Worm (Caenorhabditis elegans): ENCODE data around the gene B0281.1.

Gene B0281.1

ce11 chrII:2330462-2330861 lies 17.6 kb downstream of the B0281.1 start (continued):
- TF ChIP-seq mel-28 (tag; optimal IDR thresholded peaks at IDR 0.05; ENCODE audit: borderline replicate concordance) (no peak), nhr-27 (tag; optimal IDR thresholded peaks at IDR 0.05) (no peak), lin-35 (GFP tag; optimal IDR thresholded peaks at IDR 0.05) (no peak), die-1 (tag; optimal IDR thresholded peaks at IDR 0.05) (no peak), rpc-1 (optimal IDR thresholded peaks at IDR 0.05) (peak; percentile 40), rpc-1 (tag; optimal IDR thresholded peaks at IDR 0.05) (no peak), B0336.3 (GFP tag; IDR thresholded peaks at IDR 0.05) (no peak), dox-1 (GFP tag; IDR thresholded peaks at IDR 0.05) (peak; percentile 80), madf-6 (GFP tag; IDR thresholded peaks at IDR 0.05) (peak; percentile 31; the same call in 1 of the 2 replicates), tlf-1 (GFP tag; optimal IDR thresholded peaks at IDR 0.05) (no peak), B0035.1 (tag; optimal IDR thresholded peaks at IDR 0.05) (no peak), unc-130 (GFP tag; optimal IDR thresholded peaks at IDR 0.05) (no peak), aptf-3 (GFP tag; IDR thresholded peaks at IDR 0.05) (no peak), Y56A3A.18 (GFP tag; IDR thresholded peaks at IDR 0.05) (no peak), mcd-1 (GFP tag; IDR thresholded peaks at IDR 0.05) (no peak), F52B5.7 (tag; optimal IDR thresholded peaks at IDR 0.05) (no peak), sea-2 (GFP tag; IDR thresholded peaks at IDR 0.05) (no peak), let-607 (tag; optimal IDR thresholded peaks at IDR 0.05) (no peak), hsf-1 (GFP tag; IDR thresholded peaks at IDR 0.05) (peak; percentile 97), xnd-1 (tag; optimal IDR thresholded peaks at IDR 0.05) (no peak), rec-8 (tag; optimal IDR thresholded peaks at IDR 0.05) (no peak), F22D6.2 (tag; optimal IDR thresholded peaks at IDR 0.05) (no peak), sdz-38 (tag; optimal IDR thresholded peaks at IDR 0.05) (no peak)

ce11 chrII:2332220-2332619 lies 19.4 kb downstream of the B0281.1 start, which contains the start of gene F43C11.8:
Gene F43C11.8 (plus strand): TSS chrII:2332520.
- TF ChIP-seq lin-35 (GFP tag; optimal IDR thresholded peaks at IDR 0.05) (no peak), nhr-80 (tag; optimal IDR thresholded peaks at IDR 0.05) (peak; percentile 6)

- TF ChIP-seq cebp-1 (GFP tag; IDR thresholded peaks at IDR 0.05), result no peak
- peak; percentile 27 for TF ChIP-seq cebp-1 (tag; optimal IDR thresholded peaks at IDR 0.05)
- TF ChIP-seq sptf-2 (GFP tag; optimal IDR thresholded peaks at IDR 0.05), result no peak
- peak; percentile 87 for TF ChIP-seq atf-7 (tag; optimal IDR thresholded peaks at IDR 0.05)
- no peak for TF ChIP-seq tbp1 (GFP tag; optimal IDR thresholded peaks at IDR 0.05)
- peak; percentile 37 for TF ChIP-seq unc-62 (GFP tag; optimal IDR thresholded peaks at IDR 0.05)
- TF ChIP-seq nhr-80 (tag; optimal IDR thresholded peaks at IDR 0.05), result peak; percentile 84
- TF ChIP-seq hlh-12 (tag; optimal IDR thresholded peaks at IDR 0.05), result no peak
- no peak for TF ChIP-seq unc-130 (GFP tag; optimal IDR thresholded peaks at IDR 0.05)
Measured at ce11 chrII:2335572-2335971, 22.7 kb downstream of the B0281.1 start, which contains the start of gene F43C11.7. Gene F43C11.7 (plus strand): TSS chrII:2335897.

DNA sequence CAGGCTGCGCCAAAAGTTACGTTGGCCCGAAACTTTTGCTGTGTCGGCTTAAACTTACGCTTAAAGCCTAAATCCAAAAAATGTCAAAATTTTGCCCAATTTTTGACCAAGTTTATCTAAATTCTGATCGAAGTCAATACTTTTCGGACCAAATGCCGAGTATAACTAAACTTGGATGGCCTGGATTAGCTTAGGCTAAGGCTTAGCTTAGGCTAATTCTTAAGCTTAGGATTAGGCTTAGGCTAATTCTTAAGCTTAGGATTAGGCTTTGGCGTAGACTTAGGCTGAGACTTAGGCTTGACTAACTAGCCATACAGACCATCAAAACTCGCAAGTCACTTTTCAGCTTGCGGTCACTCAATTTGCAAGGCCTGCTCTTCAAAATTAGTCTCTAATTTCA lies 23.3 kb downstream of the B0281.1 start:
- TF ChIP-seq zim-3 (tag; optimal IDR thresholded peaks at IDR 0.05), result no peak
- no peak for TF ChIP-seq nhr-179 (tag; optimal IDR thresholded peaks at IDR 0.05)
- TF ChIP-seq F39B2.1 (GFP tag; IDR thresholded peaks at IDR 0.05), result no peak
- no peak for TF ChIP-seq sptf-2 (GFP tag; optimal IDR thresholded peaks at IDR 0.05)
- no peak for TF ChIP-seq unc-130 (GFP tag; optimal IDR thresholded peaks at IDR 0.05)
- TF ChIP-seq C17E4.6 (GFP tag; IDR thresholded peaks at IDR 0.05), result no peak
- no peak for TF ChIP-seq F33H1.4 (GFP tag; IDR thresholded peaks at IDR 0.05)

Data from whole organism, young adult.